Fruit fly (Drosophila melanogaster) S2 (cell line): ENCODE results near the gene Cad96Ca.

Experiments
- CG8478 ChIP-seq: fragments of >200 bp; optimal IDR thresholded peaks from 2 replicates; lab custom pipeline; 2018
- CTCF ChIP-seq, 2 experiments: fragments of >200 bp; optimal IDR thresholded peaks; 2 replicates each; lab custom pipeline; 2018

dm6 chr3R:25161520-25161919 is 46.6 kb downstream of the Cad96Ca start:
- TF ChIP-seq CG8478 (lab: Kevin White, UChicago) (no peak), CTCF (optimal IDR thresholded peaks at IDR 0.05; lab: Kevin White, UChicago) (no peak)
